Fruit fly (Drosophila melanogaster): ENCODE data around the gene CG3014.

- TF ChIP-seq h (GFP tag; optimal IDR thresholded peaks at IDR 0.05) (no peak), Sp1 (GFP tag; optimal IDR thresholded peaks at IDR 0.05) (no peak), usp (GFP tag; optimal IDR thresholded peaks at IDR 0.05) (no peak), Dif (GFP tag; optimal IDR thresholded peaks at IDR 0.05; ENCODE audit: partially characterized antibody) (no peak), woc (GFP tag; optimal IDR thresholded peaks at IDR 0.05) (no peak), lola (GFP tag; optimal IDR thresholded peaks at IDR 0.05) (no peak), Dfd (GFP tag; optimal IDR thresholded peaks at IDR 0.05) (no peak)
Observed at dm6 chr3R:7760970-7761558, 41.5 kb downstream of the CG3014 start.

Measured in whole organism, wandering third instar larva.